Fruit fly (Drosophila melanogaster): ENCODE measurements around the gene CG16890.

The CG16890 gene

DNA sequence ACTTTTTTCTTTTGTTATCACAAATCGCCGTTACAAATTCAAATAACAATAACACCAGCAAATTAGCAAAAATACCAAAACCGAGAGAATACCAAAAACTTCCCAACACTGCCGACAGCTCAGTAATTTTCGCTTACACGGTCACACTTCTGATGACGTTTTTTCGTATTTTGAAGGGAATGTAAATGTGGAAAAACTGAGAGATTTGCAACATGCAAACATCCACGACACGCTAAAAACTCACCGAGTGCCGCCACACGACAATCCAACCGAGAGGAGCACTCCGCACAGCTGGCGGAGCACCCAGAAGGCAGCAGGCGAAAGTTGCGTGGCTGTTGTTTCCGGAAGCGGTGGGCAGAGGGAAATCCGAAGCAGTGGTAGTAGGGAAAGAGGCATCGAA, 9.3 kb upstream of the CG16890 start, which contains the start of gene Sec71 (continued):
- TF ChIP-seq CG17328 (GFP tag; IDR thresholded peaks at IDR 0.05) (no peak), CG4617 (GFP tag; optimal IDR thresholded peaks at IDR 0.05; ENCODE audit: borderline replicate concordance) (peak; percentile 86), CG7357 (GFP tag; IDR thresholded peaks at IDR 0.05) (no peak), CG14667 (GFP tag; IDR thresholded peaks at IDR 0.05) (no peak), CG18764 (GFP tag; optimal IDR thresholded peaks at IDR 0.05) (no peak), tup (GFP tag; optimal IDR thresholded peaks at IDR 0.05) (no peak), MBD-R2 (GFP tag; IDR thresholded peaks at IDR 0.05) (peak; percentile 64), nerfin-2 (GFP tag; IDR thresholded peaks at IDR 0.05; ENCODE audit: partially characterized antibody) (0 out of 2 replicates have a peak, but pooled peaks have one; percentile 23), Meics (GFP tag; optimal IDR thresholded peaks at IDR 0.05) (no peak), p53 (GFP tag; optimal IDR thresholded peaks at IDR 0.05) (no peak), tin (GFP tag; optimal IDR thresholded peaks at IDR 0.05) (no peak), wdn (GFP tag; IDR thresholded peaks at IDR 0.05) (no peak), CG10462 (GFP tag; optimal IDR thresholded peaks at IDR 0.05) (no peak), ase (GFP tag; IDR thresholded peaks at IDR 0.05) (no peak), gcm2 (GFP tag; optimal IDR thresholded peaks at IDR 0.05) (no peak), HmgD (GFP tag; optimal IDR thresholded peaks at IDR 0.05) (no peak), NC2α (GFP tag; optimal IDR thresholded peaks at IDR 0.05) (no peak), Camta (GFP tag; optimal IDR thresholded peaks at IDR 0.05) (no peak), CG15696 (tag; optimal IDR thresholded peaks at IDR 0.05) (no peak), ranshi (GFP tag; IDR thresholded peaks at IDR 0.05) (no peak), dan (GFP tag; IDR thresholded peaks at IDR 0.05) (no peak), ara (GFP tag; IDR thresholded peaks at IDR 0.05) (no peak), sima (GFP tag; optimal IDR thresholded peaks at IDR 0.05) (no peak), zfh2 (GFP tag; optimal IDR thresholded peaks at IDR 0.05) (no peak), Med (GFP tag) (peak; percentile 85), CG18599 (GFP tag; optimal IDR thresholded peaks at IDR 0.05) (no peak), Drgx (GFP tag; IDR thresholded peaks at IDR 0.05) (0 out of 2 replicates have a peak, but pooled peaks have one; percentile 12), CrebB (tag; optimal IDR thresholded peaks at IDR 0.05) (no peak), Deaf1 (tag; optimal IDR thresholded peaks at IDR 0.05) (no peak), CG16863 (GFP tag; optimal IDR thresholded peaks at IDR 0.05) (peak; percentile 3), CG6254 (GFP tag; optimal IDR thresholded peaks at IDR 0.05) (no peak), CG16813 (GFP tag; IDR thresholded peaks at IDR 0.05; ENCODE audit: partially characterized antibody) (no peak), cad (GFP tag; optimal IDR thresholded peaks at IDR 0.05) (no peak), D (optimal IDR thresholded peaks at IDR 0.05) (no peak), D (GFP tag; optimal IDR thresholded peaks at IDR 0.05) (no peak), lilli (GFP tag; optimal IDR thresholded peaks at IDR 0.05) (no peak), fd64A (GFP tag; optimal IDR thresholded peaks at IDR 0.05) (no peak), ash1 (GFP tag; optimal IDR thresholded peaks at IDR 0.05) (no peak), Dip3 (GFP tag; optimal IDR thresholded peaks at IDR 0.05) (no peak), gce (GFP tag; IDR thresholded peaks at IDR 0.05) (no peak), Opbp (GFP tag; IDR thresholded peaks at IDR 0.05; ENCODE audit: partially characterized antibody) (0 out of 3 replicates have a peak, but pooled peaks have one; percentile 33), CG15269 (tag; optimal IDR thresholded peaks at IDR 0.05) (no peak), Nf-YC (tag; optimal IDR thresholded peaks at IDR 0.05) (no peak), nmo (GFP tag; optimal IDR thresholded peaks at IDR 0.05) (peak; percentile 29), bbx (GFP tag; IDR thresholded peaks at IDR 0.05; ENCODE audit: partially characterized antibody) (peak; percentile 30; the same call in 1 of the 2 replicates), chif (GFP tag; optimal IDR thresholded peaks at IDR 0.05) (no peak), CG8944 (GFP tag; optimal IDR thresholded peaks at IDR 0.05) (no peak), stc (GFP tag; IDR thresholded peaks at IDR 0.05) (no peak), Usf (GFP tag; optimal IDR thresholded peaks at IDR 0.05) (no peak), Antp (GFP tag; optimal IDR thresholded peaks at IDR 0.05) (no peak), CG10431 (GFP tag; optimal IDR thresholded peaks at IDR 0.05) (no peak), Myb (GFP tag; optimal IDR thresholded peaks at IDR 0.05) (peak; percentile 98)
